Worm (Caenorhabditis elegans) whole organism, early embryonic: Measurements from ENCODE around the gene sri-53.
"Not testable (repeated sequence)": the region's sequence is repeated elsewhere in the genome, so short reads cannot be mapped to it uniquely, and the experiment has no call there.

ENCODE experiments used
- B0310.2 ChIP-seq: sonication (generic microtip); optimal IDR thresholded peaks from 2 replicates; lab custom pipeline; 2016; ENCODE audit warnings: mild to moderate bottlenecking, missing genetic modification characterization, missing compliant biosample characterization
- F13C5.2 ChIP-seq: sonication (generic microtip); optimal IDR thresholded peaks from 2 replicates; lab custom pipeline; 2017; ENCODE audit warnings: mild to moderate bottlenecking, missing genetic modification characterization, inconsistent platforms, missing compliant biosample characterization
- aly-1 ChIP-seq: sonication (generic microtip); optimal IDR thresholded peaks from 2 replicates; lab custom pipeline; 2016; ENCODE audit warnings: missing genetic modification characterization, missing compliant biosample characterization
- ama-1 ChIP-seq: fragments of 150-350 bp; optimal IDR thresholded peaks from 2 replicates; lab custom pipeline; 2014
- ceh-13 ChIP-seq: fragments of 200-800 bp; sonication (Bioruptor generic); optimal IDR thresholded peaks from 2 replicates; lab custom pipeline; 2018; ENCODE audit warnings: mild to moderate bottlenecking, missing genetic modification characterization, missing compliant biosample characterization
- ceh-36 ChIP-seq: sonication (generic microtip); optimal IDR thresholded peaks from 2 replicates; lab custom pipeline; 2016; ENCODE audit warnings: missing genetic modification characterization, inconsistent platforms, missing compliant biosample characterization
- ets-7 ChIP-seq: sonication (generic microtip); optimal IDR thresholded peaks from 2 replicates; lab custom pipeline; 2016; ENCODE audit warnings: missing genotype, missing genetic modification characterization, missing compliant biosample characterization
- flt-1 ChIP-seq: fragments of 200-800 bp; sonication (Bioruptor generic); IDR thresholded peaks from 2 replicates; pipeline ENCODE4 v1.3.6; 2022; ENCODE audit warnings: missing genetic modification characterization, missing compliant biosample characterization
- hmbx-1 ChIP-seq: sonication (generic microtip); optimal IDR thresholded peaks from 2 replicates; lab custom pipeline; 2016; ENCODE audit warnings: mild to moderate bottlenecking, missing genetic modification characterization, missing compliant biosample characterization
- hmg-4 ChIP-seq: fragments of 200-800 bp; sonication (Bioruptor generic); optimal IDR thresholded peaks from 2 replicates; lab custom pipeline; 2018; ENCODE audit warnings: mild to moderate bottlenecking, missing genetic modification characterization, missing compliant biosample characterization
- hnd-1 ChIP-seq: sonication (generic microtip); optimal IDR thresholded peaks from 2 replicates; lab custom pipeline; 2016; ENCODE audit warnings: missing genetic modification characterization, missing compliant biosample characterization
- pes-1 ChIP-seq: fragments of 200-800 bp; sonication (Bioruptor generic); IDR thresholded peaks from 2 replicates; pipeline ENCODE4 v1.3.6; 2022; ENCODE audit warnings: missing genetic modification reagents, missing genetic modification characterization, missing compliant biosample characterization
- scrt-1 ChIP-seq: fragments of 200-800 bp; sonication (Bioruptor generic); IDR thresholded peaks from 2 replicates; pipeline ENCODE4 v1.3.6; 2022; ENCODE audit warnings: missing genetic modification characterization, missing compliant biosample characterization
- sea-1 ChIP-seq: fragments of 200-800 bp; sonication (Bioruptor generic); conservative IDR thresholded peaks from 2 replicates; pipeline ENCODE4 v1.3.6; 2022; ENCODE audit warnings: missing genetic modification characterization, missing compliant biosample characterization
- tbx-11 ChIP-seq: fragments of 200-800 bp; sonication (Bioruptor generic); IDR thresholded peaks from 2 replicates; pipeline ENCODE4 v1.3.6; 2022; ENCODE audit warnings: missing genetic modification characterization, missing compliant biosample characterization
- tbx-37 ChIP-seq: fragments of 200-800 bp; sonication (Bioruptor generic); conservative IDR thresholded peaks from 2 replicates; pipeline ENCODE4 v1.3.6; 2022; ENCODE audit warnings: missing genetic modification reagents, missing genetic modification characterization, missing compliant biosample characterization
- tra-4 ChIP-seq: sonication (generic microtip); optimal IDR thresholded peaks from 2 replicates; lab custom pipeline; 2017; ENCODE audit warnings: missing genetic modification characterization, missing compliant biosample characterization

Gene sri-53

DNA sequence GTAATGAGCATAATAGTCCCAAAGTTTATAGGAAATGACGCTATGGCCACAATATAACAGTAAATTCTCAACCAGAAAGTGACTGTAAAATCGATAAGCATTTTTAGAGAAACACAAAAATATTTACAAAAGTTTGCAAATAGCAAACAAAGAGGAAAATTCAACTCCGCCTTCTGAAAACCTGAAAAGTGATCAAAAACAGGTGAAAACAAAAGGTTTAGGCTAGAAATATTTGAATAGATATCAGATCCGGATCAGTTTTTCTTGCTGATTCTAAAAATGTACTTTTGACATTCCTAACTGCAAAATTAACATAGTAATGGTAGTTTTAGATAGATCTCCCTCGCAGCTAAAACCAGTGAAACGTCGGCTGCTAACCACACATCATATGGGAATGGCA lies 3.4 kb downstream of the sri-53 start, which contains the start of gene sri-51:
Gene sri-51, minus strand, starts transcription at position 101 of the 400 bp plus-strand sequence.
- TF ChIP-seq ama-1 (lab: Kevin White, UChicago) (no peak), tra-4 (tag; lab: Kevin White, UChicago) (no peak), B0310.2 (no peak), sea-1 (GFP tag; lab: Robert Waterston, UW) (no peak), hmg-4 (no peak), tbx-37 (GFP tag; lab: Robert Waterston, UW) (no peak), flt-1 (GFP tag; lab: Robert Waterston, UW) (no peak), ceh-36 (no peak), ets-7 (tag; lab: Kevin White, UChicago) (no peak), scrt-1 (no peak), tbx-11 (GFP tag; lab: Robert Waterston, UW) (no peak), aly-1 (tag; lab: Kevin White, UChicago) (no peak), hnd-1 (tag; lab: Kevin White, UChicago) (no peak), F13C5.2 (tag; lab: Kevin White, UChicago) (no peak), pes-1 (GFP tag; lab: Robert Waterston, UW) (no peak), ceh-13 (GFP tag; lab: Kevin White, UChicago) (no peak), hmbx-1 (no peak)

DNA sequence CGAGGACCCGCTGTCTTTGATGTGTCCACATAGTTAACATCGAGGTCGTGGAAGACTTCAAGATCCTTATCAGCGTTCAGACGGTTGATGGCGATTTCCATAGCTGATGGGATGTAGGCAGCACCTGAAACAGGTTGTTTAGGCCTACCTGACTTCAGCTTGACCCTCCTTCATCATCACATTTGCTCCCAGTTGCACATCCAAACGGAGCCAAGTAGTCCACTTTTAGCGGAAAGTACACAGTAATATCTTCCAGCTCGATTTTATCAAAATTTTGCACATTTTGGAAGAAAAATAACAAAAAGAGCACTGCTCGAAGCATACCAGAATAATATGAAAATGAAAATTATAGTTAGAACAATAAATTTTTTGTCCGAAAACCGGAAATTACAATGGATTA lies 5.5 kb downstream of the sri-53 start, which contains the start of gene gcy-15:
Gene gcy-15, minus strand, starts transcription at position 101 of the 400 bp plus-strand sequence.
- TF ChIP-seq sea-1 (GFP tag; lab: Robert Waterston, UW) = no peak
- no peak for TF ChIP-seq tra-4 (tag; lab: Kevin White, UChicago)
- TF ChIP-seq ets-7 (tag; lab: Kevin White, UChicago) = no peak
- TF ChIP-seq hmbx-1 = no peak
- TF ChIP-seq hnd-1 (tag; lab: Kevin White, UChicago) = no peak

DNA sequence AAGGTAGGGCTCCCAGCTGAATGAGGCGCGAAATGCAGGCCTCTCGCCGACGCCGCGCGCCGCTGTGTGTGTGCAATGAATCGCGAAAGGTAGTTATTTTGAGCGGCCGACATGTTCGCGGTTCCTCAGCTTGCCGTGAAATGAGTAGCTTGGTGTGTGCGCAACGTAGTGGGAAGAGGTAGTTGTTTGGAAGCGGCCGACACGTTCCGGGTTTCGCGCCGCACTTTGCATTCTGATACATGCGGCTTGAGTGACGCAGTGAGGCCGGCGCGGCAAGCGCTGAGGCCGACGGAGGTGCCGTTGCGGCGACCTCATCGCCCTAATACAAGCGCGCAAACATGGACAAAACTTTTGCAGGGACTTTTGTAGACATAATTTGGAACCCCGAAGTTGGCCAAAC lies 6.7 kb downstream of the sri-53 start:
- TF ChIP-seq B0310.2 (no peak), tbx-37 (GFP tag; lab: Robert Waterston, UW) (no peak), scrt-1 (no peak), hnd-1 (tag; lab: Kevin White, UChicago) (no peak), pes-1 (GFP tag; lab: Robert Waterston, UW) (no peak), F13C5.2 (tag; lab: Kevin White, UChicago) (no peak), hmg-4 (no peak), ceh-36 (no peak), flt-1 (GFP tag; lab: Robert Waterston, UW) (no peak), tbx-11 (GFP tag; lab: Robert Waterston, UW) (no peak)

DNA sequence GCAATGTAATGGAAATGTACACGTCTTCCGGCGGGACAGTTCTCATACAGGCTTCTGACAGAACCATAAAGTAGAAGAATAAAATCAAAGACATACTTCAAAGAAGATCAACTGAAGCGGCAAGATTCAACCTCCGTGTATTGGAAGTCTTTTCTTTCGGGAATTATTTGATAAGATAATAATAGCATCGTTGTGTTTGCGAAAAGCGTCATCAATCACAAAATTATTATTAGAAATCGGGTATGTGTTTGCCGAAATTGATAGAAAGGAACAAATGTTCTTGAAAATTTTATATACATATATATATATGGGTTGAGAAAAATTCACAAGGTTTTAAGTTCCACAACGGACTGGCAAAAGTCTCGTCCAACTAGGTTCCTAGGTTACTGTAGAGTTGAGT lies 10.9 kb downstream of the sri-53 start, which contains the start of gene Y27F2A.9:
Gene Y27F2A.9, minus strand, starts transcription at position 101 of the 400 bp plus-strand sequence.
- not testable (repeated sequence) for TF ChIP-seq F13C5.2 (tag; lab: Kevin White, UChicago); hmg-4; ceh-13 (GFP tag; lab: Kevin White, UChicago)

ce11 chrII:3189038-3189437 lies 13.4 kb downstream of the sri-53 start, which contains the start of gene Y27F2A.11:
TSS of gene Y27F2A.11 (plus strand) at chrII:3189338.
- TF ChIP-seq pes-1 (GFP tag; lab: Robert Waterston, UW); tbx-11 (GFP tag; lab: Robert Waterston, UW); ama-1 (lab: Kevin White, UChicago): not testable (repeated sequence)

DNA sequence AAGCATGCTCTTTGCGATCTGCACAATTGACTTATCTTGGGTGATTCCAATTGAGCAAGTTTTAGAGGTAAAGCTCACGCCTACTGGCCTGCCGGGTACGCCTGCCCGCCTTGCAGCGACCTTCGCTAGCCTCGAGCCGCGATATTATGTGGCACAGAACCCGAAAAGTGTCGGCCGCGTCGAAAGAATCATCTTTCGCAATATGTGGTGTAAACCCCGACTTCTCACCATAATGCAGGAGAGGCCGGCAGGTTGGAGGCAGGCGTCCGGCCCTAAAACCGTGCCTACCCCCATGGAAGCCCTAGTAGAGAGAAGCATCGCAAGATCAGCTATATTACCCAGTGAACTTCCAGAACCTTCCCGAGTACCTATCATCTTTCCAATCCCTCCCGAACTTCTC lies 16.6 kb downstream of the sri-53 start:
- TF ChIP-seq hmg-4 (no peak), B0310.2 (no peak), tra-4 (tag; lab: Kevin White, UChicago) (no peak), hnd-1 (tag; lab: Kevin White, UChicago) (no peak), F13C5.2 (tag; lab: Kevin White, UChicago) (no peak), ets-7 (tag; lab: Kevin White, UChicago) (no peak), hmbx-1 (no peak), flt-1 (GFP tag; lab: Robert Waterston, UW) (no peak), ama-1 (lab: Kevin White, UChicago) (no peak), sea-1 (GFP tag; lab: Robert Waterston, UW) (no peak), ceh-13 (GFP tag; lab: Kevin White, UChicago) (no peak), scrt-1 (no peak), tbx-11 (GFP tag; lab: Robert Waterston, UW) (no peak)

DNA sequence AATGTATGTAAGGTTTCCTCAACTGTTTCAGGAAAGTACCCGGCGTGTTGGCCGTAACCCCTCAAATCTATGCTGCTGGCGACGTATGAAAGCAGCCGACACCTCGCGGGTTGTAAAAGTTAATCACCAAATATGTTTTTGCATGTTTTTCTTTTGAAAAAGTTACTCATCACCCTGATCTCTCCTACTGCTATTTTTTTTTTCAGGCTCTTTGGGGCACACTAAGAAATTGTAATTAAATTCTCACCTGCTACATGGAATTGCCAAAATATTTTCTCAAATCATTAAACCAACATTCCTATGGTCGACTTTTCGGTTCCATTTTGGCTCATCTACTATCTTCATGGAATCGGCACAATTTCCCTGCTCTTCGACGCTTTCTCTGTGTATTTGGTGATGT lies 17.6 kb downstream of the sri-53 start, which contains the start of gene sri-78:
Gene sri-78, plus strand, starts transcription at position 301 of the 400 bp plus-strand sequence.
- not testable (repeated sequence) for TF ChIP-seq ceh-36; tbx-37 (GFP tag; lab: Robert Waterston, UW); flt-1 (GFP tag; lab: Robert Waterston, UW)

DNA sequence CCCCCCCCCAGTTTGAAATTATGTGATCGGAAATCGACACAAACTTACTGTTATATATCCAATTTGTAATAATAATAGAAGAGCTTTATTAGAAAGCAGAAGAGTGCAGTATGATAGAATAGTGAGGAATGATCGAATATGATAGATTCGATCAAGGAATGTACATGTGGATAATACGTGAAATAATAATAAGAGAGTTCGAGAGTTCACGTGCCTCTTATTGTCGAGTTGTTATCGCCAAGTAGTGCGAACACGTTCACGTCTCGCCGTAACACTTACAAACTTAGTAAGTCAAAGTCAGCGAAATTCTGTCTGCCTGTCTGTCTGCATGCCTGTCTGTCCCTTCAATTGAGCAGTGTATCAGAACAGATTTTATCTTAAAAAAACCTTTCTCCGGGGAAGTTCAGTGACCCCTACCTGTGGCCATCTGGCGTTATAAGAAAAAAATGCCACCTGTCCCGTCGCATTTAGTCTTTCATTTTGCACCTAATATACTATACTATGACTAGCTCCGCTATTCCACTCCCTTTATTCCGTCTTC lies 19.0 kb downstream of the sri-53 start, which contains the start of the genes Y27F2A.6 and Y27F2A.8:
Gene Y27F2A.6, minus strand, starts transcription at position 101 of the 541 bp plus-strand sequence.
Gene Y27F2A.8, plus strand, starts transcription at position 491 of the 541 bp plus-strand sequence.
- TF ChIP-seq aly-1 (tag; lab: Kevin White, UChicago); flt-1 (GFP tag; lab: Robert Waterston, UW); ets-7 (tag; lab: Kevin White, UChicago): not testable (repeated sequence)
